Fruit fly (Drosophila melanogaster): ENCODE results near the gene CG15357.
A peak's percentile ranks its signal among the peaks of the same experiment; 100 is the strongest.

Gene CG15357

DNA sequence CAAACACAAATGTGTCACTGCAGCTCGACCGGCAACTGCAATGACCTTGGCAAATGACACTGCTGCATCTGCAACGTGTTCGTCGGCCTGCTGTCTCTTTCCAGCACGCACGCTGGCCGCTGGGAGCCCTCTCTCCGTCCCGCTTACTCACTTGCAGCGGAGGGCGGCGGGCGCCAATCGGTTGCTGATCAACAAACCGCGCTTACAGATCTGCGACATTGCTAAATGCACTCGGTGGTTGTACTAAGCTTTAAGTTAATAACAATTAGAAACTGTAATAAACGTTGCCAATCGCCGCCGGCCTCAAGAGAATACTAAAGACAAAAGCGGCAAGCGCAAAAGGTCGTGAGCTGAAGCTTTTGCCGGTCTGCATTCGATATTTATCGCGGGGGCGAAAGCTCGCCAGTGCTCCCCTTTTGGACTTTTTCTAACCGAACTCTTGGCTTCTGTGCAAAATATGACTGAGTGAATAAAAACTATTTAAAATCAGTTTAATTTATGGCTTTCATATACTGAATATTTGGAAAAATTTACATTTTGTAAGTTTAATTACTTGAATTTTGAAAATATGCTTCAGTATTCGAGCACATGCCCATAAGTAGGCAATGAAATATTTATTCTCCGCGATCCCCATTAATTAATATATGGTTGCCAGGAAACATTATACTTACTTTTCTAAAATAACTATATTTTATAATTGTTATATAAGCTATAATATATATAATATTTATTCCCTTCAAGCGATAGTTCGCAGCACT is 42.1 kb upstream of the CG15357 start, which contains the start of gene Got2 (continued):
- TF ChIP-seq CG2202 (tag; optimal IDR thresholded peaks at IDR 0.05) (no peak), NFAT (GFP tag; IDR thresholded peaks at IDR 0.05) (no peak), Mad (GFP tag; optimal IDR thresholded peaks at IDR 0.05) (no peak), Eip74EF (GFP tag; optimal IDR thresholded peaks at IDR 0.05) (no peak), Bgb (GFP tag; IDR thresholded peaks at IDR 0.05; ENCODE audit: partially characterized antibody) (peak; percentile 88), lola (GFP tag; optimal IDR thresholded peaks at IDR 0.05) (no peak), CG11696 (GFP tag; IDR thresholded peaks at IDR 0.05) (no peak), caup (GFP tag; optimal IDR thresholded peaks at IDR 0.05; ENCODE audit: severe bottlenecking) (no peak), CG2678 (tag; optimal IDR thresholded peaks at IDR 0.05) (no peak), hkb (optimal IDR thresholded peaks at IDR 0.05) (no peak), hkb (GFP tag; IDR thresholded peaks at IDR 0.05) (no peak), Tbp (GFP tag; optimal IDR thresholded peaks at IDR 0.05) (no peak), bbx (GFP tag; IDR thresholded peaks at IDR 0.05; ENCODE audit: partially characterized antibody) (peak; percentile 81), lilli (GFP tag; optimal IDR thresholded peaks at IDR 0.05) (no peak), Dek (tag; optimal IDR thresholded peaks at IDR 0.05) (peak; percentile 49), CG12071 (GFP tag; optimal IDR thresholded peaks at IDR 0.05) (no peak), MESR4 (GFP tag; optimal IDR thresholded peaks at IDR 0.05) (no peak), br (optimal IDR thresholded peaks at IDR 0.05) (no peak), ranshi (GFP tag; IDR thresholded peaks at IDR 0.05) (no peak), CG6272 (GFP tag; IDR thresholded peaks at IDR 0.05) (no peak), TFAM (GFP tag; optimal IDR thresholded peaks at IDR 0.05) (no peak), CG10462 (GFP tag; optimal IDR thresholded peaks at IDR 0.05) (no peak), lov (optimal IDR thresholded peaks at IDR 0.05) (no peak), lov (GFP tag; IDR thresholded peaks at IDR 0.05) (no peak), tx (GFP tag; optimal IDR thresholded peaks at IDR 0.05) (no peak), slou (GFP tag; optimal IDR thresholded peaks at IDR 0.05) (no peak), CG2875 (GFP tag; optimal IDR thresholded peaks at IDR 0.05) (no peak), org-1 (GFP tag; optimal IDR thresholded peaks at IDR 0.05) (no peak), stc (GFP tag; IDR thresholded peaks at IDR 0.05) (no peak), row (GFP tag; IDR thresholded peaks at IDR 0.05) (peak; percentile 85), BEAF-32 (GFP tag; optimal IDR thresholded peaks at IDR 0.05) (peak; percentile 80), Jarid2 (GFP tag; optimal IDR thresholded peaks at IDR 0.05) (peak; percentile 9), sug (tag; optimal IDR thresholded peaks at IDR 0.05) (no peak), HLHmδ (GFP tag; optimal IDR thresholded peaks at IDR 0.05) (no peak), PHDP (tag; optimal IDR thresholded peaks at IDR 0.05) (peak; percentile 10), CG9797 (GFP tag; optimal IDR thresholded peaks at IDR 0.05) (no peak), Oli (tag; optimal IDR thresholded peaks at IDR 0.05) (peak; percentile 31), fd102C (GFP tag; optimal IDR thresholded peaks at IDR 0.05) (no peak), fu2 (GFP tag; optimal IDR thresholded peaks at IDR 0.05) (peak; percentile 23), tgo (GFP tag; IDR thresholded peaks at IDR 0.05) (no peak), CG4854 (GFP tag; optimal IDR thresholded peaks at IDR 0.05) (no peak), CG10147 (GFP tag; optimal IDR thresholded peaks at IDR 0.05) (no peak), Opbp (GFP tag; IDR thresholded peaks at IDR 0.05; ENCODE audit: partially characterized antibody) (peak; percentile 78), z (GFP tag; IDR thresholded peaks at IDR 0.05) (no peak), CG6654 (GFP tag; optimal IDR thresholded peaks at IDR 0.05) (no peak), CG17186 (GFP tag; optimal IDR thresholded peaks at IDR 0.05) (no peak), CG1603 (tag; optimal IDR thresholded peaks at IDR 0.05) (peak; percentile 24), aop (GFP tag; IDR thresholded peaks at IDR 0.05) (0 out of 2 replicates have a peak, but pooled peaks have one; percentile 20), CG4328 (GFP tag; optimal IDR thresholded peaks at IDR 0.05) (no peak), CG2199 (GFP tag; IDR thresholded peaks at IDR 0.05) (no peak)
